Worm (Caenorhabditis elegans): ENCODE measurements around the gene gop-3.

gop-3 gene

ce11 chrIII:5268486-5268885 is 8.0 kb downstream of the gop-3 start:
- TF ChIP-seq attf-5 (GFP tag; optimal IDR thresholded peaks at IDR 0.05): no peak
- no peak for TF ChIP-seq madf-8 (GFP tag; conservative IDR thresholded peaks at IDR 0.05)
- no peak for TF ChIP-seq nfyb-1 (GFP tag; IDR thresholded peaks at IDR 0.05)
- TF ChIP-seq ztf-3 (GFP tag; optimal IDR thresholded peaks at IDR 0.05): no peak
- 0 out of 2 replicates have a peak, but pooled peaks have one; percentile 0 for TF ChIP-seq ztf-28 (GFP tag; IDR thresholded peaks at IDR 0.05)
- no peak for TF ChIP-seq rcor-1 (GFP tag; IDR thresholded peaks at IDR 0.05)
- no peak for TF ChIP-seq madf-3 (GFP tag; IDR thresholded peaks at IDR 0.05)
- peak in 1 of 2 experiments; percentile 19 for TF ChIP-seq let-607 (tag; optimal IDR thresholded peaks at IDR 0.05)
- peak in 1 of 3 experiments; percentile 13 for TF ChIP-seq lin-35 (GFP tag; optimal IDR thresholded peaks at IDR 0.05)
- no peak for TF ChIP-seq mel-28 (tag; optimal IDR thresholded peaks at IDR 0.05; ENCODE audit: borderline replicate concordance)

ce11 chrIII:5269814-5270213 is 9.3 kb downstream of the gop-3 start, which contains the start of gene ZC395.4:
TSS of gene ZC395.4 (plus strand) at chrIII:5270114.
- TF ChIP-seq ztf-18 (tag; optimal IDR thresholded peaks at IDR 0.05) (no peak), F23B12.7 (tag; optimal IDR thresholded peaks at IDR 0.05; ENCODE audit: insufficient read depth) (no peak), Y53G8AR.9 (GFP tag; conservative IDR thresholded peaks at IDR 0.05) (no peak), unc-130 (GFP tag; optimal IDR thresholded peaks at IDR 0.05) (no peak), nfya-1 (tag; optimal IDR thresholded peaks at IDR 0.05; ENCODE audit: borderline replicate concordance, insufficient read depth) (no peak), egl-18 (GFP tag; IDR thresholded peaks at IDR 0.05) (no peak), rcor-1 (GFP tag; IDR thresholded peaks at IDR 0.05) (no peak), mes-4 (tag; optimal IDR thresholded peaks at IDR 0.05) (no peak), T26A5.8 (tag; optimal IDR thresholded peaks at IDR 0.05) (no peak), aptf-2 (GFP tag; conservative IDR thresholded peaks at IDR 0.05) (no peak), lag-1 (GFP tag; IDR thresholded peaks at IDR 0.05) (no peak), bed-2 (GFP tag; IDR thresholded peaks at IDR 0.05) (no peak), Y53F4B.3 (GFP tag; IDR thresholded peaks at IDR 0.05) (no peak), fkh-3 (tag; optimal IDR thresholded peaks at IDR 0.05) (no peak), F10E7.11 (tag; optimal IDR thresholded peaks at IDR 0.05) (no peak), madf-3 (GFP tag; IDR thresholded peaks at IDR 0.05) (no peak), unc-62 (GFP tag; optimal IDR thresholded peaks at IDR 0.05) (no peak)

DNA sequence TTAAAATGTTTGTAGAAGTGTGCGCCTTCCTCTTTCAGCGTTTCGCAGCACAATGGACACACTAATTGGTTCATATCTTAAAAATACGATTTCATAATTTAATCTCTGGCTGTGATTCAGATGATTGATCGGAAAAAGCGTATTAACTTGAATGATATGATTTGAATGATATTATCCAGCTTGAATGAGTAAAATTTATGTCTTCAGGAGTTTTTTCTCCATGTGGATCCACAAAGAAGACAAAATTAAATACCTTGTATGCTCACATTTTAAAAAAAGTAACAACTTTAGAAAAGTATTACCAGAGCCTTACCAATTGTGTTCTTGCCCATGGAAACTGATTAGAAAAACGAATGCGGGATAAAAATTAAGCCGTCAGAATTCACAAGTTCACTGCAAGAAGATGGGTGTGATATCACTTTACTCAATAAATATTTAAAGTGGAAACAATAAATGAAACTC is 12.9 kb downstream of the gop-3 start, which contains the start of gene ztf-8:
Gene ztf-8 (minus strand): TSS at position 76 of the 462 bp plus-strand sequence.
- TF ChIP-seq tbp1 (GFP tag; optimal IDR thresholded peaks at IDR 0.05) (peak; percentile 13), lir-1 (GFP tag; conservative IDR thresholded peaks at IDR 0.05) (no peak), Y67H2A.10 (GFP tag; conservative IDR thresholded peaks at IDR 0.05) (no peak), nfyb-1 (GFP tag; IDR thresholded peaks at IDR 0.05) (0 out of 2 replicates have a peak, but pooled peaks have one; percentile 27), mxl-1 (tag; optimal IDR thresholded peaks at IDR 0.05) (no peak), tlf-1 (GFP tag; optimal IDR thresholded peaks at IDR 0.05) (peak; percentile 29), dpl-1 (GFP tag; optimal IDR thresholded peaks at IDR 0.05) (no peak), snpc-4 (GFP tag; optimal IDR thresholded peaks at IDR 0.05) (no peak), snpc-4 (tag; optimal IDR thresholded peaks at IDR 0.05) (peak in 1 of 4 experiments; percentile 29), unc-62 (GFP tag; optimal IDR thresholded peaks at IDR 0.05) (no peak), nfya-2 (GFP tag; IDR thresholded peaks at IDR 0.05) (no peak), nhr-179 (tag; optimal IDR thresholded peaks at IDR 0.05) (no peak), egl-44 (GFP tag; IDR thresholded peaks at IDR 0.05) (no peak), xnd-1 (tag; optimal IDR thresholded peaks at IDR 0.05) (no peak), C06A6.2 (GFP tag; conservative IDR thresholded peaks at IDR 0.05) (no peak), snpc-1.1 (tag; optimal IDR thresholded peaks at IDR 0.05; ENCODE audit: insufficient read depth) (peak; percentile 54), hsf-1 (GFP tag; IDR thresholded peaks at IDR 0.05) (peak; percentile 52; the same call in 1 of the 2 replicates), sptf-2 (GFP tag; optimal IDR thresholded peaks at IDR 0.05) (no peak), attf-5 (GFP tag; optimal IDR thresholded peaks at IDR 0.05) (no peak), Y79H2A.3 (GFP tag; conservative IDR thresholded peaks at IDR 0.05) (no peak), bed-1 (GFP tag; IDR thresholded peaks at IDR 0.05) (no peak), sdz-38 (tag; optimal IDR thresholded peaks at IDR 0.05) (no peak), lsl-1 (GFP tag; optimal IDR thresholded peaks at IDR 0.05) (no peak), F55B11.4 (tag; optimal IDR thresholded peaks at IDR 0.05; ENCODE audit: borderline replicate concordance, insufficient read depth) (no peak)

All from whole organism, young adult.